Fruit fly (Drosophila melanogaster): ENCODE results near the gene Gtpx.

The Gtpx gene

DNA sequence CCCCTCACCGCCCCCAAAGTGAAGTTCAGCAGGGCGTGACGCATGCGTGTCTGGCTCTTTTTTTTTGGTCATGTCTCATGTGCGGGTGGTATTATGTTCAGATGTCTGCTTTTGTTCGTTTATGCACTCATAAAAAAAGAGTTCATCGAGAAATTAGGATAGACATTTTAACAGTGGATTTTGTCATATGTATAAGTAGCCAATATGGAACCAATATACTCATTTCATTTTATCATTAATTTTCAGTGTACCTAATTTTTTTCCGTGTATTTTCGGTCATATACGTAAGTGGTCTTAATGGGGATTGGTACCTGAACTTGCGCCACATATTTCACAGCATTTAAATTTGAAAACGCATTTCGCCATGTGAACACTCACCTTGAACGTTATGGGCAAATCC, 25.7 kb upstream of the Gtpx start (continued):
- no peak for TF ChIP-seq CG11398 (GFP tag; optimal IDR thresholded peaks at IDR 0.05)
- TF ChIP-seq CG12071 (GFP tag; optimal IDR thresholded peaks at IDR 0.05) = peak; percentile 65
- TF ChIP-seq CG7745 (tag; optimal IDR thresholded peaks at IDR 0.05) = no peak
- TF ChIP-seq ewg (GFP tag; optimal IDR thresholded peaks at IDR 0.05) = peak; percentile 14
- TF ChIP-seq dpn (GFP tag; optimal IDR thresholded peaks at IDR 0.05) = peak; percentile 20 to 58
- no peak for TF ChIP-seq Lhr (GFP tag; optimal IDR thresholded peaks at IDR 0.05)
- peak; percentile 31 for TF ChIP-seq CG14965 (GFP tag; optimal IDR thresholded peaks at IDR 0.05; ENCODE audit: borderline replicate concordance)
- no peak for TF ChIP-seq toy (GFP tag; IDR thresholded peaks at IDR 0.05)
- TF ChIP-seq sc (optimal IDR thresholded peaks at IDR 0.05) = no peak
- peak; percentile 4 for TF ChIP-seq sc (GFP tag; optimal IDR thresholded peaks at IDR 0.05)
- peak; percentile 2 for TF ChIP-seq disco-r (GFP tag; optimal IDR thresholded peaks at IDR 0.05)
- peak; percentile 61 for TF ChIP-seq gcm (GFP tag; optimal IDR thresholded peaks at IDR 0.05)
- no peak for TF ChIP-seq CG11723 (GFP tag; optimal IDR thresholded peaks at IDR 0.05)
- TF ChIP-seq Rfx (GFP tag; IDR thresholded peaks at IDR 0.05) = peak; percentile 71
- TF ChIP-seq jumu (GFP tag; optimal IDR thresholded peaks at IDR 0.05) = no peak
- TF ChIP-seq CG11504 (tag; optimal IDR thresholded peaks at IDR 0.05) = peak; percentile 83
- no peak for TF ChIP-seq tll (GFP tag; optimal IDR thresholded peaks at IDR 0.05)
- TF ChIP-seq CG2875 (GFP tag; optimal IDR thresholded peaks at IDR 0.05) = peak; percentile 50
- no peak for TF ChIP-seq Kr (GFP tag; optimal IDR thresholded peaks at IDR 0.05)
- TF ChIP-seq CG2678 (tag; optimal IDR thresholded peaks at IDR 0.05) = peak; percentile 77
- TF ChIP-seq CG12744 (GFP tag; optimal IDR thresholded peaks at IDR 0.05) = no peak
- TF ChIP-seq Dip2 (GFP tag; IDR thresholded peaks at IDR 0.05) = no peak
- TF ChIP-seq CG17385 (GFP tag; optimal IDR thresholded peaks at IDR 0.05) = peak; percentile 54
- TF ChIP-seq CG1602 (GFP tag; optimal IDR thresholded peaks at IDR 0.05) = peak; percentile 29
- no peak for TF ChIP-seq ERR (GFP tag; optimal IDR thresholded peaks at IDR 0.05)
- TF ChIP-seq az2 (GFP tag; optimal IDR thresholded peaks at IDR 0.05) = peak; percentile 44
- TF ChIP-seq wek (GFP tag; optimal IDR thresholded peaks at IDR 0.05) = peak; percentile 19
- TF ChIP-seq CG11247 (GFP tag; IDR thresholded peaks at IDR 0.05) = no peak
- TF ChIP-seq CG4282 (GFP tag; optimal IDR thresholded peaks at IDR 0.05) = no peak
- TF ChIP-seq aop (GFP tag; IDR thresholded peaks at IDR 0.05) = no peak
- peak; percentile 33; the same call in 1 of the 2 replicates for TF ChIP-seq Drgx (GFP tag; IDR thresholded peaks at IDR 0.05)
- TF ChIP-seq crp (GFP tag; optimal IDR thresholded peaks at IDR 0.05) = no peak
- TF ChIP-seq D19A (tag; optimal IDR thresholded peaks at IDR 0.05) = peak; percentile 52
- peak; percentile 49 for TF ChIP-seq CG10654 (GFP tag; optimal IDR thresholded peaks at IDR 0.05)
- peak; percentile 9; the same call in 1 of the 2 replicates for TF ChIP-seq Ravus (GFP tag; IDR thresholded peaks at IDR 0.05)
- TF ChIP-seq CG9215 (GFP tag; IDR thresholded peaks at IDR 0.05) = no peak; the same call in 1 of the 2 replicates
- TF ChIP-seq sob (GFP tag; IDR thresholded peaks at IDR 0.05) = peak; percentile 72
- TF ChIP-seq Blimp-1 (GFP tag; optimal IDR thresholded peaks at IDR 0.05) = peak; percentile 78
- peak; percentile 50 for TF ChIP-seq CG3847 (GFP tag; IDR thresholded peaks at IDR 0.05)
- TF ChIP-seq CG18599 (GFP tag; optimal IDR thresholded peaks at IDR 0.05) = peak; percentile 61
- no peak for TF ChIP-seq CG8089 (GFP tag; optimal IDR thresholded peaks at IDR 0.05)
- no peak for TF ChIP-seq Dbx (GFP tag; IDR thresholded peaks at IDR 0.05)
- peak; percentile 15 for TF ChIP-seq Sry-δ (GFP tag; optimal IDR thresholded peaks at IDR 0.05)
- no peak for TF ChIP-seq schlank (tag; optimal IDR thresholded peaks at IDR 0.05)
- TF ChIP-seq Vsx1 (GFP tag; optimal IDR thresholded peaks at IDR 0.05) = peak; percentile 23
- TF ChIP-seq nerfin-2 (GFP tag; IDR thresholded peaks at IDR 0.05; ENCODE audit: partially characterized antibody) = no peak
- TF ChIP-seq CG17359 (tag; optimal IDR thresholded peaks at IDR 0.05) = peak; percentile 84
- TF ChIP-seq ham (GFP tag; IDR thresholded peaks at IDR 0.05) = no peak
- TF ChIP-seq CG13894 (tag; optimal IDR thresholded peaks at IDR 0.05) = no peak
- 0 out of 4 replicates have a peak, but pooled peaks have one; percentile 10 for TF ChIP-seq Gug (GFP tag; IDR thresholded peaks at IDR 0.05)
- TF ChIP-seq jigr1 (GFP tag; IDR thresholded peaks at IDR 0.05) = no peak
